Fruit fly (Drosophila melanogaster): ENCODE data around the gene CG4004.
A peak's percentile ranks its signal among the peaks of the same experiment; 100 is the strongest.

CG4004 gene

dm6 chrX:12777195-12777594 is 33.2 kb downstream of the CG4004 start:
- TF ChIP-seq Snoo (tag; optimal IDR thresholded peaks at IDR 0.05) = no peak
- no peak for TF ChIP-seq Pif1B (GFP tag; optimal IDR thresholded peaks at IDR 0.05)
- TF ChIP-seq CG8301 (tag; optimal IDR thresholded peaks at IDR 0.05) = no peak
- TF ChIP-seq CG32121 (GFP tag; IDR thresholded peaks at IDR 0.05) = no peak
- no peak for TF ChIP-seq CG8159 (tag; optimal IDR thresholded peaks at IDR 0.05)
- no peak for TF ChIP-seq CG13204 (GFP tag; optimal IDR thresholded peaks at IDR 0.05)
- TF ChIP-seq CG10348 (GFP tag; IDR thresholded peaks at IDR 0.05) = no peak
- no peak for TF ChIP-seq CG34367 (tag; optimal IDR thresholded peaks at IDR 0.05)
- TF ChIP-seq D1 (tag; optimal IDR thresholded peaks at IDR 0.05) = no peak
- no peak for TF ChIP-seq CG14655 (GFP tag; optimal IDR thresholded peaks at IDR 0.05)
- no peak for TF ChIP-seq CG15710 (tag; optimal IDR thresholded peaks at IDR 0.05)
- TF ChIP-seq EcR (GFP tag; optimal IDR thresholded peaks at IDR 0.05) = no peak
- TF ChIP-seq CG4496 (GFP tag; IDR thresholded peaks at IDR 0.05) = no peak
- no peak for TF ChIP-seq CG12605 (GFP tag; IDR thresholded peaks at IDR 0.05)
- no peak for TF ChIP-seq rn (GFP tag; IDR thresholded peaks at IDR 0.05)

DNA sequence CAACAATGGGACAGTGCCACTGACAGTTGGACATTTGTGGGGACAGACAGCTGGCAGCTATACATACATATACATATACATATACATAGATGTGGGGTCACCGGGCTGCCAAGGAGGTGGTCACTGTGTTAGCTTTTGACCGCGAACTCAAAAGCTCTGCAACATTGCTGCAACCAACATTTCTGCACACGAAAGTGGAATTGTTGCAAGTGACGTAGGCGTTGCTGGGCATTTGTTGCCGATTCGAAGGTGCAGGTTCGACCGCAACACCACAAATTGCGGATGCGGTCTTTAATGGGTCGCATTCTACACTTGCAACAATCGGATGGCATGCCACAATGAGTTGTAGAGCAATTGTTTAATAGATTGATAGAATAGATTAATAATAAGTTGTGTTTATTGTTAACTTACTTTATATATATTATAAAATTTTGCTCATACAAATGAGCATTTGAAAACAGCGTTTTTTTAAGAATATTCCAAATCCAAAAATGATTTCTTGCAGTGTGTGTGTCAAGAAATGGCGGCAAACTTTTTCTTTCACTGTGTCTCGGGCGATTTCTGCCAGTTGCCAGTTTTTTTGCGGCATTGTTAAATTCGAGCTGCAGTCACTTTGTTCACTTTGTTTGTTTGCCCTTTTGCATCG is 33.9 kb downstream of the CG4004 start:
- peak; percentile 19 for TF ChIP-seq CG8301 (tag; optimal IDR thresholded peaks at IDR 0.05)
- TF ChIP-seq rn (GFP tag; IDR thresholded peaks at IDR 0.05) = no peak
- no peak for TF ChIP-seq CG13204 (GFP tag; optimal IDR thresholded peaks at IDR 0.05)
- peak; percentile 48 for TF ChIP-seq CG14655 (GFP tag; optimal IDR thresholded peaks at IDR 0.05)
- 0 out of 3 replicates have a peak, but pooled peaks have one; percentile 16 for TF ChIP-seq CG4496 (GFP tag; IDR thresholded peaks at IDR 0.05)
- TF ChIP-seq Pif1A (GFP tag; optimal IDR thresholded peaks at IDR 0.05) = peak; percentile 11
- no peak for TF ChIP-seq CG10348 (GFP tag; IDR thresholded peaks at IDR 0.05)
- TF ChIP-seq CG32121 (GFP tag; IDR thresholded peaks at IDR 0.05) = peak; percentile 37; the same call in 1 of the 2 replicates
- peak; percentile 50 for TF ChIP-seq CG8159 (tag; optimal IDR thresholded peaks at IDR 0.05)

DNA sequence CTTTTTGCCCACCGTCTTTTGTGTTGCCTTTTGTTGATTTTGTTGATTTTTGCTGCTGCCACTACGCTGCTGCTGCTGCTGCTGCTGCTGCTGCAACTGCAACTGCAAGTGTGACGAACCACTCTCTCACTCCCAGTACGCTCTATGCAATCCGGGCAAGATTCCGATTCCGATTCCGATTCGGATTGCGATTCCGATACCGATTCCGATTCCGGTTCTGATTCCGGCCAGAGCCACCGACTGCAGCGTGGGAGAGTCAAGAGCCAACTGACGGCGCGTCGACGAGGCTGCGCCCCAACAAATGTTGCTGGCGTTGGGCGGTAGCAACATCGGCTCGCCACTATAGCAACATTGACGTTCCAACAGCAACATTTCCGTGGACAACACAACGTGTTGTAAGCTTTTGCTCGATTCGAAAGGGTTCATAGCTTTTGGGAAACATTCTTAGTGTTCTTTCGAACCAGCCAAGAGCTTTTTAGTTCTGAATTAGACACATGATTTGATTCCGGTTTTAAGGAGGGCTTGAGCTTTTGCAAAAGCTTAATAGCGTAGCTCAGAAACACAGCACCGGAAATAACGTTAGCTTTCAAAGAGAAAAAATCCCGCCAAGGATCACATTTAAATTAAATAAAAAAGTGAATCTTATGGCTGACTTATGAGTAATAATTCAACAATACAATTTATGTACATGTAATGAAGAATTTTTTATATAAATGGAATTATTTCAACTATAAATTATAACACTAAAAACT is 40.9 kb downstream of the CG4004 start, which contains the start of gene CG32647:
CG32647 (minus strand) TSS at position 269 of the 752 bp plus-strand sequence.
- TF ChIP-seq CG9948 (tag; optimal IDR thresholded peaks at IDR 0.05) = no peak
- TF ChIP-seq CG12605 (GFP tag; IDR thresholded peaks at IDR 0.05) = 0 out of 2 replicates have a peak, but pooled peaks have one; percentile 13

Measured in whole organism, pupa.